Worm (Caenorhabditis elegans) whole organism, early embryonic: ENCODE measurements around the gene F47B8.1.
"Not testable (repeated sequence)": the region's sequence is repeated elsewhere in the genome, so short reads cannot be mapped to it uniquely, and the experiment has no call there.

Experiments used
- B0310.2 ChIP-seq: sonication (generic microtip); optimal IDR thresholded peaks from 2 replicates; lab custom pipeline; 2016; ENCODE audit warnings: mild to moderate bottlenecking, missing genetic modification characterization, missing compliant biosample characterization
- F13C5.2 ChIP-seq: sonication (generic microtip); optimal IDR thresholded peaks from 2 replicates; lab custom pipeline; 2017; ENCODE audit warnings: mild to moderate bottlenecking, missing genetic modification characterization, inconsistent platforms, missing compliant biosample characterization
- aly-1 ChIP-seq: sonication (generic microtip); optimal IDR thresholded peaks from 2 replicates; lab custom pipeline; 2016; ENCODE audit warnings: missing genetic modification characterization, missing compliant biosample characterization
- ama-1 ChIP-seq: fragments of 150-350 bp; optimal IDR thresholded peaks from 2 replicates; lab custom pipeline; 2014
- ceh-13 ChIP-seq: fragments of 200-800 bp; sonication (Bioruptor generic); optimal IDR thresholded peaks from 2 replicates; lab custom pipeline; 2018; ENCODE audit warnings: mild to moderate bottlenecking, missing genetic modification characterization, missing compliant biosample characterization
- ceh-36 ChIP-seq: sonication (generic microtip); optimal IDR thresholded peaks from 2 replicates; lab custom pipeline; 2016; ENCODE audit warnings: missing genetic modification characterization, inconsistent platforms, missing compliant biosample characterization
- ets-7 ChIP-seq: sonication (generic microtip); optimal IDR thresholded peaks from 2 replicates; lab custom pipeline; 2016; ENCODE audit warnings: missing genotype, missing genetic modification characterization, missing compliant biosample characterization
- flt-1 ChIP-seq: fragments of 200-800 bp; sonication (Bioruptor generic); IDR thresholded peaks from 2 replicates; pipeline ENCODE4 v1.3.6; 2022; ENCODE audit warnings: missing genetic modification characterization, missing compliant biosample characterization
- hmbx-1 ChIP-seq: sonication (generic microtip); optimal IDR thresholded peaks from 2 replicates; lab custom pipeline; 2016; ENCODE audit warnings: mild to moderate bottlenecking, missing genetic modification characterization, missing compliant biosample characterization
- hmg-4 ChIP-seq: fragments of 200-800 bp; sonication (Bioruptor generic); optimal IDR thresholded peaks from 2 replicates; lab custom pipeline; 2018; ENCODE audit warnings: mild to moderate bottlenecking, missing genetic modification characterization, missing compliant biosample characterization
- hnd-1 ChIP-seq: sonication (generic microtip); optimal IDR thresholded peaks from 2 replicates; lab custom pipeline; 2016; ENCODE audit warnings: missing genetic modification characterization, missing compliant biosample characterization
- pes-1 ChIP-seq: fragments of 200-800 bp; sonication (Bioruptor generic); IDR thresholded peaks from 2 replicates; pipeline ENCODE4 v1.3.6; 2022; ENCODE audit warnings: missing genetic modification reagents, missing genetic modification characterization, missing compliant biosample characterization
- scrt-1 ChIP-seq: fragments of 200-800 bp; sonication (Bioruptor generic); IDR thresholded peaks from 2 replicates; pipeline ENCODE4 v1.3.6; 2022; ENCODE audit warnings: missing genetic modification characterization, missing compliant biosample characterization
- sea-1 ChIP-seq: fragments of 200-800 bp; sonication (Bioruptor generic); conservative IDR thresholded peaks from 2 replicates; pipeline ENCODE4 v1.3.6; 2022; ENCODE audit warnings: missing genetic modification characterization, missing compliant biosample characterization
- tbx-11 ChIP-seq: fragments of 200-800 bp; sonication (Bioruptor generic); IDR thresholded peaks from 2 replicates; pipeline ENCODE4 v1.3.6; 2022; ENCODE audit warnings: missing genetic modification characterization, missing compliant biosample characterization
- tbx-37 ChIP-seq: fragments of 200-800 bp; sonication (Bioruptor generic); conservative IDR thresholded peaks from 2 replicates; pipeline ENCODE4 v1.3.6; 2022; ENCODE audit warnings: missing genetic modification reagents, missing genetic modification characterization, missing compliant biosample characterization
- tra-4 ChIP-seq: sonication (generic microtip); optimal IDR thresholded peaks from 2 replicates; lab custom pipeline; 2017; ENCODE audit warnings: missing genetic modification characterization, missing compliant biosample characterization

The F47B8.1 gene

DNA sequence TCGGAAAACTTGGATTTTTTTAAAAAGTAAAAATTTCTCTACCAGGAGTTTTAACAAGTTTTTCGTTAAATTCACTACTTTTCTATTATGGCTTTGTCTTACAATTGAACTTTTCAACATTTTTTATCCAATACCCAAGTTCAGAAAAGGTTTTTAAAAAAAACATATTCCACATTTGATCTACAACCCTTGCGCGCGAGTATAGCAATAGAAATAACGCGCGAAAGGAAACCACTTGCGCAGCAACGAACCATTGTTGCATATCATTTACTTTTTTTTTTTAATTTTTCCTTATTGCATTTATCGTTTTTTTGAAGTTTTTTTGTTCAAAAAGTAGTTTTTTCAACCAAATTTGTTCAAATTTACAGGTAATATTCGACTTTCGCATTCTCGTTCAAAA is 28.3 kb downstream of the F47B8.1 start, which contains the start of gene F40G12.11:
TSS of gene F40G12.11 (plus strand) at position 369 of the 400 bp plus-strand sequence.
- TF ChIP-seq hnd-1 (tag; lab: Kevin White, UChicago) (no peak), ceh-13 (no peak), sea-1 (GFP tag; lab: Robert Waterston, UW) (no peak), B0310.2 (tag; lab: Kevin White, UChicago) (no peak), ets-7 (no peak), flt-1 (GFP tag; lab: Robert Waterston, UW) (no peak), tbx-11 (GFP tag; lab: Robert Waterston, UW) (no peak), pes-1 (GFP tag; lab: Robert Waterston, UW) (no peak), hmbx-1 (no peak), hmg-4 (GFP tag; lab: Kevin White, UChicago) (no peak), tbx-37 (GFP tag; lab: Robert Waterston, UW) (no peak), ceh-36 (tag; lab: Kevin White, UChicago) (no peak), F13C5.2 (tag; lab: Kevin White, UChicago) (no peak), aly-1 (no peak), scrt-1 (GFP tag; lab: Robert Waterston, UW) (no peak), tra-4 (tag; lab: Kevin White, UChicago) (no peak)

ce11 chrV:14283241-14283640 is 30.9 kb downstream of the F47B8.1 start, which contains the start of gene F40G12.10:
Gene F40G12.10, plus strand, starts transcription at chrV:14283541.
- TF ChIP-seq tbx-37 (GFP tag; lab: Robert Waterston, UW) (no peak), ets-7 (no peak), ceh-13 (no peak), tra-4 (tag; lab: Kevin White, UChicago) (no peak), scrt-1 (GFP tag; lab: Robert Waterston, UW) (no peak), hnd-1 (tag; lab: Kevin White, UChicago) (no peak), pes-1 (GFP tag; lab: Robert Waterston, UW) (no peak), sea-1 (GFP tag; lab: Robert Waterston, UW) (no peak), B0310.2 (tag; lab: Kevin White, UChicago) (no peak), flt-1 (GFP tag; lab: Robert Waterston, UW) (no peak), tbx-11 (GFP tag; lab: Robert Waterston, UW) (no peak), ceh-36 (tag; lab: Kevin White, UChicago) (no peak), ama-1 (lab: Kevin White, UChicago) (no peak)

DNA sequence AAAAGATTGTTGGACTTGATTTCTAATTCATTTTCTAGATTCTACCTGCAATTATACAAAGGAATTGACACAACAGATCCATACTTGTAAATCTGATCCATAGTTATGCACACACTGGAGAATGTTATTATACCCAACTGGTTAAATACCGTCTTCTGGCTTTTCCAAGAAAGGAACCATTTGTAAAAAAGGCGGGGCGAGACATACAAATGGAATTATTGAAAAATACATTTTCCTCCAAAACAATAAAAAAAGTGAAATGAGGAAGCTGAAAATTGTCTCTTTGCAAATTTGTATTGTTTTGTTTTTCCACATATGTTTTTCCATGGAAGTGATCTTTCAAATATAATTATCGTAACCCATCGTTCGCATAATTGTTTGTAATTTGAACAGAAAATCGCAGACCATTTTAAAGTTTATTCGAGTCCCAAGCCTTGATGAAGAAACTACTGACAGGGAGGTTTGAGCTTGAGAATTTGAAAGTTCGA is 31.9 kb downstream of the F47B8.1 start, which contains the start of the genes srt-74 and F40G12.9:
TSS of gene srt-74 (minus strand) at position 101 of the 488 bp plus-strand sequence.
TSS of gene F40G12.9 (plus strand) at position 438 of the 488 bp plus-strand sequence.
- TF ChIP-seq F13C5.2 (tag; lab: Kevin White, UChicago) (no peak), B0310.2 (tag; lab: Kevin White, UChicago) (no peak), ama-1 (lab: Kevin White, UChicago) (no peak), ceh-36 (tag; lab: Kevin White, UChicago) (no peak), hmbx-1 (no peak)

DNA sequence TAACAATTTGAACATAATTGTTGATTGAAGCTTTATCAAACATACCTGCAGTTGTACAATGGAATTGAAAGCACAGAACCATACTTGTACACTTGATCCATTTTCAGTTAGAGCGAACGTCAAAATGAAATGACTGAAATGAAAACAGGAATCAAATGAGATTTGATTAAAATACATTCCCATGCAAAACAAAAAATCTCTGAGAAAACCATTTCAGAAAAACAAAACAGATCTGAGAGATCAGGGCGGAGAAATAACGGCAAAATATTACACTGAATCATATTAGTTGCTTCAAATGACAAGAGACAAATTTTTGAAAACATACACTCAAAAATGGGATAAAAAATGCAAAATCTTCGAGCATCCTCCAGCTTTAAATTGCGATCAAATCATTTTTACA is 34.4 kb downstream of the F47B8.1 start, which contains the start of gene srt-33:
TSS of gene srt-33 (minus strand) at position 101 of the 400 bp plus-strand sequence.
- TF ChIP-seq tra-4 (tag; lab: Kevin White, UChicago) (no peak), ceh-36 (tag; lab: Kevin White, UChicago) (no peak), F13C5.2 (tag; lab: Kevin White, UChicago) (no peak), aly-1 (no peak), hmg-4 (GFP tag; lab: Kevin White, UChicago) (no peak)

DNA sequence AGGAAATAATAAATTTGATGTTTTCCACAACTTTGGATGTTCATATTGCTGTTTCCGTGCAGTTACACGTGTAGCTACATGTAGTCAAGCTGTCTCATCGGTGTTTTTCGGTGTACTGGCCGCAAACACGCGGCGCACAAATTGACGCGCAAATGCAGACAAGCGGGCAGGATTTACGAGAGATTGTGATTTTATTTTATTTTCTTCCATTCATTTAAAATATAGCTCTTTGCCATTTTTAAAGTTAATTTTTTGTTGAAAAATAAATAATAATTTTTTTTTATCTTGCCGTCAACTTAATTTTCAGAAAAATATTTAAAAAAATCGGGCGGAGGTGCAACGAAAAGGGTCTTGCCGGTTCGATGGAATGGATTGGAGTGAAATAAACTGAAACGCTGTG is 39.9 kb downstream of the F47B8.1 start, which contains the start of gene F40G12.7:
TSS of gene F40G12.7 (plus strand) at position 301 of the 400 bp plus-strand sequence.
- TF ChIP-seq hnd-1 (tag; lab: Kevin White, UChicago); hmbx-1; hmg-4 (GFP tag; lab: Kevin White, UChicago): not testable (repeated sequence)

DNA sequence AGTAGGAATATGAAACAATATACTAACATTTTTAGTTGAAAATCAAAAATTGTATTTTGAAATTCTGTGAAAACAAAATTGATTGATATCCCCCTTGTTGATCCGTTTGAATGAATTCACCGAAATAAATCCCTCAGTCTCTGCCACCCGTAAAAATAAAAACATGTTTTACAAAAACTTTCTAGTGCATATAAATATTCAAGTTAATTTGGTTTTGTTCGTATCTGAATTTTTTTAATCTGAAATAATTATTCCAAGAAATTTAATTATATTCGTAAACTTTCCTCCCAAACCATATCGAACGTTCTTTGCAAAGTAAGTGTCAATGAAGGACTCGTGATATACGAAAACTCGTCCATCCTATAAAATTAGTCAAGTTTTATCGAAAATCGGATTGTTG is 41.1 kb downstream of the F47B8.1 start, which contains the start of gene F40G12.6:
TSS of gene F40G12.6 (minus strand) at position 101 of the 400 bp plus-strand sequence.
- TF ChIP-seq tra-4 (tag; lab: Kevin White, UChicago) (no peak), sea-1 (GFP tag; lab: Robert Waterston, UW) (no peak), pes-1 (GFP tag; lab: Robert Waterston, UW) (no peak), tbx-11 (GFP tag; lab: Robert Waterston, UW) (no peak), tbx-37 (GFP tag; lab: Robert Waterston, UW) (no peak), hmg-4 (GFP tag; lab: Kevin White, UChicago) (no peak), ama-1 (lab: Kevin White, UChicago) (no peak), ceh-13 (no peak), flt-1 (GFP tag; lab: Robert Waterston, UW) (no peak), ets-7 (no peak), ceh-36 (tag; lab: Kevin White, UChicago) (no peak), F13C5.2 (tag; lab: Kevin White, UChicago) (no peak), scrt-1 (GFP tag; lab: Robert Waterston, UW) (no peak), hmbx-1 (no peak), B0310.2 (tag; lab: Kevin White, UChicago) (no peak), aly-1 (no peak), hnd-1 (tag; lab: Kevin White, UChicago) (no peak)

DNA sequence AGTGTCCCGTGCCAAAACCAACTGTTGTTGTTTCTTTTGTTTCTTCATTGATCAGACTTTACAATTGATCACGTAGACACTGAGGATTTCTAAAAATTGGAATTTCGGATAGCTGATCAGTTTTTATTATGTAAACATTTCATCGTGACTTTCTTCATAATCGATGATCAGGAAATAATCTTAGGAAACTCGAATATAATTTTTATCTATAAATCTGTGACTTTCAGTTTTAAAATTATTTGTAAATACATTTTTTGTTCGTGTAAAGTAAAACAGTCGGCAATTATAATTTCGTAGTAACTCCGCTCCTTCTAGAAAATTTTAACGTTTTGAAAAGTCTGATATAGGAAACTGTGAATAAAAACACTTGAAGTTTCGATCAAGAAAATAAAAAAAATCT is 43.4 kb downstream of the F47B8.1 start, which contains the start of gene F40G12.5:
TSS of gene F40G12.5 (minus strand) at position 101 of the 400 bp plus-strand sequence.
- TF ChIP-seq hmg-4 (GFP tag; lab: Kevin White, UChicago) (no peak), ceh-36 (tag; lab: Kevin White, UChicago) (no peak), B0310.2 (tag; lab: Kevin White, UChicago) (no peak), sea-1 (GFP tag; lab: Robert Waterston, UW) (no peak)
